Fruit fly (Drosophila melanogaster) whole organism, embryonic: ENCODE data around the gene ebd1.

Experiments used
- Asciz ChIP-seq: fragments of 200-800 bp; sonication (Bioruptor generic); optimal IDR thresholded peaks from 2 replicates; lab custom pipeline; 2017; ENCODE audit warnings: missing biosample characterization, mild to moderate bottlenecking, missing genetic modification characterization, missing genetic modification reagents
- Atf6 ChIP-seq: fragments of 200-800 bp; sonication (Bioruptor generic); IDR thresholded peaks from 2 replicates; pipeline ENCODE4 v1.3.6; 2022; ENCODE audit warnings: missing biosample characterization, missing genetic modification characterization
- BEAF-32 ChIP-seq: fragments of 200-800 bp; sonication (Bioruptor generic); optimal IDR thresholded peaks from 3 replicates; lab custom pipeline; 2017; ENCODE audit warnings: missing biosample characterization, missing genetic modification characterization, mild to moderate bottlenecking, moderate library complexity, missing genetic modification reagents
- Blimp-1 ChIP-seq: fragments of 200-800 bp; sonication (Bioruptor generic); optimal IDR thresholded peaks from 3 replicates; lab custom pipeline; 2018; ENCODE audit warnings: missing biosample characterization, missing genetic modification characterization, mild to moderate bottlenecking, moderate library complexity, missing genetic modification reagents
- CG10366 ChIP-seq: fragments of 200-800 bp; sonication (Bioruptor generic); IDR thresholded peaks from 2 replicates; pipeline ENCODE4 v1.3.6; 2022; ENCODE audit warnings: missing biosample characterization, missing genetic modification characterization
- CG12769 ChIP-seq: fragments of 200-800 bp; sonication (Bioruptor generic); optimal IDR thresholded peaks from 2 replicates; lab custom pipeline; 2019; ENCODE audit warnings: missing biosample characterization, mild to moderate bottlenecking, missing genetic modification characterization, moderate library complexity
- CG15696 ChIP-seq: fragments of 200-800 bp; sonication (Bioruptor generic); optimal IDR thresholded peaks from 2 replicates; lab custom pipeline; 2019; ENCODE audit warnings: missing biosample characterization, mild to moderate bottlenecking, missing genetic modification characterization, moderate library complexity
- CG1647 ChIP-seq: fragments of 200-800 bp; sonication (Bioruptor generic); optimal IDR thresholded peaks from 3 replicates; lab custom pipeline; 2016; ENCODE audit warnings: missing biosample characterization, missing genetic modification characterization
- CG16813 ChIP-seq: fragments of 200-800 bp; sonication (Bioruptor generic); IDR thresholded peaks from 3 replicates; pipeline ENCODE4 v1.3.6; 2022; ENCODE audit warnings: missing biosample characterization, missing genetic modification characterization; ENCODE audit not compliant: partially characterized antibody
- CG17385 ChIP-seq: fragments of 200-800 bp; sonication (Bioruptor generic); optimal IDR thresholded peaks from 3 replicates; lab custom pipeline; 2018; ENCODE audit warnings: missing biosample characterization, mild to moderate bottlenecking, missing genetic modification characterization
- CG2712 ChIP-seq: fragments of 200-800 bp; optimal IDR thresholded peaks from 3 replicates; lab custom pipeline; 2019; ENCODE audit warnings: missing biosample characterization, mild to moderate bottlenecking, missing genetic modification characterization, moderate library complexity
- CG2875 ChIP-seq: fragments of 200-800 bp; sonication (Bioruptor generic); optimal IDR thresholded peaks from 2 replicates; lab custom pipeline; 2017; ENCODE audit warnings: missing biosample characterization, mild to moderate bottlenecking, missing genetic modification characterization, missing genetic modification reagents
- CG32772 ChIP-seq: fragments of 200-800 bp; sonication (Bioruptor generic); IDR thresholded peaks from 2 replicates; pipeline ENCODE4 v1.3.6; 2022; ENCODE audit warnings: missing biosample characterization, missing genetic modification characterization
- CG33213 ChIP-seq: fragments of 200-800 bp; sonication (Bioruptor generic); optimal IDR thresholded peaks from 3 replicates; lab custom pipeline; 2016; ENCODE audit warnings: missing biosample characterization, missing genetic modification characterization
- CG4424 ChIP-seq: fragments of 200-800 bp; sonication (Bioruptor generic); optimal IDR thresholded peaks from 3 replicates; lab custom pipeline; 2016; ENCODE audit warnings: missing biosample characterization, missing genetic modification characterization
- CG6254 ChIP-seq: fragments of 200-800 bp; sonication (Bioruptor generic); optimal IDR thresholded peaks from 3 replicates; lab custom pipeline; 2017; ENCODE audit warnings: mild to moderate bottlenecking, missing biosample characterization, missing genetic modification reagents, missing genetic modification characterization
- CG7839 ChIP-seq: fragments of 200-800 bp; sonication (Bioruptor generic); optimal IDR thresholded peaks from 3 replicates; lab custom pipeline; 2018; ENCODE audit warnings: missing biosample characterization, mild to moderate bottlenecking, missing genetic modification characterization, moderate library complexity
- CG7987 ChIP-seq: fragments of 200-800 bp; sonication (Bioruptor generic); optimal IDR thresholded peaks from 2 replicates; lab custom pipeline; 2018; ENCODE audit warnings: missing biosample characterization, mild to moderate bottlenecking, missing genetic modification characterization, moderate library complexity
- CTCF ChIP-seq: fragments of 200-800 bp; sonication (Bioruptor generic); optimal IDR thresholded peaks from 2 replicates; lab custom pipeline; 2017; ENCODE audit warnings: missing biosample characterization, mild to moderate bottlenecking, missing genetic modification characterization, moderate library complexity
- Camta ChIP-seq: fragments of 200-800 bp; sonication (Bioruptor generic); optimal IDR thresholded peaks from 2 replicates; lab custom pipeline; 2016; ENCODE audit warnings: missing biosample characterization, missing genetic modification characterization
- CrebB ChIP-seq: fragments of 200-800 bp; sonication (Bioruptor generic); optimal IDR thresholded peaks from 3 replicates; lab custom pipeline; 2018; ENCODE audit warnings: missing biosample characterization, mild to moderate bottlenecking, missing genetic modification characterization
- Dbx ChIP-seq: fragments of 200-800 bp; sonication (Bioruptor generic); IDR thresholded peaks from 3 replicates; pipeline ENCODE4 v1.3.6; 2022; ENCODE audit warnings: missing biosample characterization, missing genetic modification characterization
- Dip3 ChIP-seq: fragments of 200-800 bp; sonication (Bioruptor generic); optimal IDR thresholded peaks from 3 replicates; lab custom pipeline; 2016; ENCODE audit warnings: missing biosample characterization, missing genetic modification characterization
- HLH4C ChIP-seq: fragments of 200-800 bp; sonication (Bioruptor generic); IDR thresholded peaks from 3 replicates; pipeline ENCODE4 v1.3.6; 2022; ENCODE audit warnings: missing biosample characterization, missing genetic modification characterization; ENCODE audit not compliant: partially characterized antibody
- PHDP ChIP-seq: fragments of 200-800 bp; sonication (Bioruptor generic); optimal IDR thresholded peaks from 3 replicates; lab custom pipeline; 2018; ENCODE audit warnings: missing biosample characterization, mild to moderate bottlenecking, missing genetic modification characterization, moderate library complexity
- Pdp1 ChIP-seq, 2 experiments: fragments of 200-800 bp; sonication (Bioruptor generic); optimal IDR thresholded peaks; 3 replicates each; lab custom pipeline; 2016; ENCODE audit warnings: missing biosample characterization in 2 of 2, missing genetic modification characterization in 2 of 2, mild to moderate bottlenecking in 1 of 2, moderate library complexity in 1 of 2
- Sry-δ ChIP-seq: fragments of 200-800 bp; sonication (Bioruptor generic); optimal IDR thresholded peaks from 2 replicates; lab custom pipeline; 2016; ENCODE audit warnings: missing biosample characterization, missing genetic modification characterization
- YL-1 ChIP-seq: fragments of 200-800 bp; sonication (Bioruptor generic); optimal IDR thresholded peaks from 3 replicates; lab custom pipeline; 2017; ENCODE audit warnings: missing biosample characterization, mild to moderate bottlenecking, missing genetic modification characterization
- bbx ChIP-seq: fragments of 200-800 bp; sonication (Bioruptor generic); IDR thresholded peaks from 2 replicates; pipeline ENCODE4 v1.3.6; 2022; ENCODE audit warnings: missing biosample characterization, missing genetic modification characterization; ENCODE audit not compliant: partially characterized antibody
- bigmax ChIP-seq: fragments of 200-800 bp; sonication (Bioruptor generic); optimal IDR thresholded peaks from 2 replicates; lab custom pipeline; 2018; ENCODE audit warnings: missing biosample characterization, mild to moderate bottlenecking, missing genetic modification characterization
- eve ChIP-seq, 2 experiments: fragments of >200 bp; optimal IDR thresholded peaks; 2 replicates each; lab custom pipeline; 2017; ENCODE audit warnings: missing biosample characterization in 2 of 2, missing genetic modification characterization in 2 of 2
- exex ChIP-seq: fragments of 200-800 bp; sonication (Bioruptor generic); optimal IDR thresholded peaks from 4 replicates; lab custom pipeline; 2018; ENCODE audit warnings: missing biosample characterization, mild to moderate bottlenecking, missing genetic modification characterization, moderate library complexity
- gem ChIP-seq: fragments of 200-800 bp; sonication (Bioruptor generic); optimal IDR thresholded peaks from 2 replicates; lab custom pipeline; 2019; ENCODE audit warnings: missing biosample characterization, mild to moderate bottlenecking, missing genetic modification characterization, moderate library complexity
- h ChIP-seq: fragments of >200 bp; optimal IDR thresholded peaks from 2 replicates; lab custom pipeline; 2017
- hbn ChIP-seq: fragments of 200-800 bp; sonication (Bioruptor generic); IDR thresholded peaks from 2 replicates; pipeline ENCODE4 v1.3.6; 2022; ENCODE audit warnings: missing biosample characterization, missing genetic modification characterization; ENCODE audit not compliant: partially characterized antibody
- lola ChIP-seq, 3 experiments: fragments of >200 bp in 2 of 3; fragments of 200-800 bp in 1 of 3; sonication (Bioruptor generic) in 1 of 3; optimal IDR thresholded peaks; 2 replicates each; lab custom pipeline; 2017 to 2019; ENCODE audit warnings: missing biosample characterization in 3 of 3, missing genetic modification characterization in 3 of 3, mild to moderate bottlenecking in 1 of 3, moderate library complexity in 1 of 3
- nau ChIP-seq: fragments of 200-800 bp; sonication (Bioruptor generic); optimal IDR thresholded peaks from 3 replicates; lab custom pipeline; 2017; ENCODE audit warnings: missing biosample characterization, mild to moderate bottlenecking, missing genetic modification characterization, missing genetic modification reagents
- peb ChIP-seq: fragments of 200-800 bp; sonication (Bioruptor generic); IDR thresholded peaks from 2 replicates; pipeline ENCODE4 v1.3.6; 2022; ENCODE audit warnings: missing biosample characterization, missing genetic modification characterization
- phol ChIP-seq: fragments of 200-800 bp; sonication (Bioruptor generic); optimal IDR thresholded peaks from 3 replicates; lab custom pipeline; 2018; ENCODE audit warnings: missing biosample characterization, mild to moderate bottlenecking, missing genetic modification characterization, moderate library complexity
- pita ChIP-seq: fragments of 200-800 bp; sonication (Bioruptor generic); optimal IDR thresholded peaks from 2 replicates; lab custom pipeline; 2017; ENCODE audit warnings: missing biosample characterization, mild to moderate bottlenecking, missing genetic modification characterization
- salm ChIP-seq: fragments of 200-800 bp; sonication (Bioruptor generic); optimal IDR thresholded peaks from 2 replicates; lab custom pipeline; 2018; ENCODE audit warnings: missing biosample characterization, mild to moderate bottlenecking, missing genetic modification characterization
- schlank ChIP-seq: fragments of 200-800 bp; sonication (Bioruptor generic); optimal IDR thresholded peaks from 2 replicates; lab custom pipeline; 2018; ENCODE audit warnings: missing biosample characterization, mild to moderate bottlenecking, missing genetic modification characterization
- sens ChIP-seq: fragments of 200-800 bp; sonication (Bioruptor generic); peaks from one replicate; lab custom pipeline; 2016; ENCODE audit warnings: missing biosample characterization, missing genetic modification characterization
- sim ChIP-seq: fragments of 200-800 bp; sonication (Bioruptor generic); IDR thresholded peaks from 2 replicates; pipeline ENCODE4 v1.3.6; 2022; ENCODE audit warnings: missing biosample characterization, missing genetic modification characterization
- sima ChIP-seq: fragments of 200-800 bp; sonication (Bioruptor generic); optimal IDR thresholded peaks from 2 replicates; lab custom pipeline; 2016; ENCODE audit warnings: missing biosample characterization, missing genetic modification characterization
- trem ChIP-seq: fragments of 200-800 bp; optimal IDR thresholded peaks from 3 replicates; lab custom pipeline; 2019; ENCODE audit warnings: missing biosample characterization, mild to moderate bottlenecking, missing genetic modification characterization, moderate library complexity
- vnd ChIP-seq: fragments of 200-800 bp; sonication (Bioruptor generic); IDR thresholded peaks from 3 replicates; pipeline ENCODE4 v1.3.6; 2022; ENCODE audit warnings: missing biosample characterization, missing genetic modification characterization; ENCODE audit not compliant: partially characterized antibody

The ebd1 gene

dm6 chr3L:633272-634254, 51.8 kb downstream of the ebd1 start (continued):
- TF ChIP-seq Asciz (GFP tag; lab: Kevin White, UChicago): peak; percentile 83
- peak in 1 of 2 experiments; percentile 96 for TF ChIP-seq eve (GFP tag; optimal IDR thresholded peaks at IDR 0.05; lab: Kevin White, UChicago)
- peak; percentile 55 for TF ChIP-seq CTCF (GFP tag; lab: Kevin White, UChicago)
- peak; percentile 91 for TF ChIP-seq phol (tag; lab: Kevin White, UChicago)
- peak; percentile 92 for TF ChIP-seq CG4424 (GFP tag; lab: Kevin White, UChicago)
- TF ChIP-seq CG1647 (GFP tag; lab: Kevin White, UChicago): peak; percentile 64
- no peak for TF ChIP-seq CG7987 (GFP tag; lab: Kevin White, UChicago)
- peak; percentile 30 for TF ChIP-seq YL-1
- TF ChIP-seq trem (tag; lab: Kevin White, UChicago): peak; percentile 77
- TF ChIP-seq Camta: peak; percentile 74
- no peak for TF ChIP-seq BEAF-32
- TF ChIP-seq sim (GFP tag; lab: Robert Waterston, UW): peak; percentile 78
- peak in 1 of 3 experiments; percentile 89 for TF ChIP-seq lola (GFP tag; optimal IDR thresholded peaks at IDR 0.05; lab: Kevin White, UChicago)
- TF ChIP-seq salm (tag; lab: Kevin White, UChicago): peak; percentile 59
- TF ChIP-seq CG32772 (GFP tag; lab: Robert Waterston, UW): peak; percentile 92
- peak; percentile 54 for TF ChIP-seq CG12769 (tag; lab: Kevin White, UChicago)
- TF ChIP-seq Pdp1 (GFP tag; optimal IDR thresholded peaks at IDR 0.05; lab: Kevin White, UChicago): peak; percentile 73 to 76
- TF ChIP-seq CG10366 (GFP tag; lab: Robert Waterston, UW): peak; percentile 82
- TF ChIP-seq bbx (GFP tag; lab: Robert Waterston, UW): no peak
- TF ChIP-seq Dbx (GFP tag; lab: Robert Waterston, UW): no peak
- no peak for TF ChIP-seq CrebB (tag; lab: Kevin White, UChicago)
- TF ChIP-seq pita (GFP tag; lab: Kevin White, UChicago): no peak
- TF ChIP-seq CG16813 (GFP tag; lab: Robert Waterston, UW): 0 out of 3 replicates have a peak, but pooled peaks have one; percentile 28
- peak; percentile 86 for TF ChIP-seq PHDP (tag; lab: Kevin White, UChicago)
- no peak for TF ChIP-seq h (lab: Kevin White, UChicago)
- TF ChIP-seq peb (GFP tag; lab: Robert Waterston, UW): peak; percentile 84
- TF ChIP-seq vnd: no peak
- TF ChIP-seq gem (tag; lab: Kevin White, UChicago): peak; percentile 94
- TF ChIP-seq CG2875 (GFP tag; lab: Kevin White, UChicago): peak; percentile 91
- peak; percentile 91 for TF ChIP-seq CG2712
- TF ChIP-seq sens (GFP tag; lab: Kevin White, UChicago): peak; percentile 97
- TF ChIP-seq sima (GFP tag; lab: Kevin White, UChicago): peak; percentile 13
- TF ChIP-seq bigmax (GFP tag; lab: Kevin White, UChicago): no peak
- no peak for TF ChIP-seq hbn (GFP tag; lab: Robert Waterston, UW)
- peak; percentile 72 for TF ChIP-seq CG33213 (GFP tag; lab: Kevin White, UChicago)
- peak; percentile 49 for TF ChIP-seq Sry-δ
- peak; percentile 83 for TF ChIP-seq CG6254 (GFP tag; lab: Kevin White, UChicago)
- TF ChIP-seq Blimp-1 (GFP tag; lab: Kevin White, UChicago): peak; percentile 91
- TF ChIP-seq schlank: peak; percentile 13
- TF ChIP-seq exex (tag; lab: Kevin White, UChicago): peak; percentile 85
- TF ChIP-seq Dip3: peak; percentile 14
- TF ChIP-seq Atf6 (GFP tag; lab: Robert Waterston, UW): peak; percentile 63; the same call in 1 of the 2 replicates
- peak; percentile 84 for TF ChIP-seq CG7839
- peak; percentile 81 for TF ChIP-seq CG15696 (tag; lab: Kevin White, UChicago)
- no peak for TF ChIP-seq HLH4C (GFP tag; lab: Robert Waterston, UW)
- peak; percentile 71 for TF ChIP-seq nau (GFP tag; lab: Kevin White, UChicago)
- TF ChIP-seq CG17385 (GFP tag; lab: Kevin White, UChicago): peak; percentile 77
